Fruit fly (Drosophila melanogaster) whole organism: Measurements from ENCODE around the gene Nph.

ENCODE experiments used
- CG8478 ChIP-seq: fragments of >200 bp; optimal IDR thresholded peaks from 2 replicates; lab custom pipeline; 2018; ENCODE audit warnings: inconsistent platforms
- Dll ChIP-seq: fragments of >200 bp; optimal IDR thresholded peaks from 2 replicates; lab custom pipeline; 2017
- EcR ChIP-seq, 2 experiments: fragments of >200 bp; optimal IDR thresholded peaks; 2 replicates each; lab custom pipeline; 2017; ENCODE audit warnings: missing biosample characterization in 2 of 2, missing genetic modification characterization in 2 of 2, missing genetic modification reagents in 2 of 2
- usp ChIP-seq: fragments of >200 bp; optimal IDR thresholded peaks from 2 replicates; lab custom pipeline; 2017; ENCODE audit warnings: missing biosample characterization, missing genetic modification characterization, mixed read lengths

dm6 chr3R:30032281-30032680, 27.6 kb upstream of the Nph start:
- TF ChIP-seq usp (no peak), EcR (GFP tag; optimal IDR thresholded peaks at IDR 0.05; lab: Kevin White, UChicago) (no peak), Dll (lab: Kevin White, UChicago) (no peak), CG8478 (lab: Kevin White, UChicago) (no peak)
